Comparison of ENCODE assay signal across 5 fruit fly cellular contexts in the genomic region with DNA sequence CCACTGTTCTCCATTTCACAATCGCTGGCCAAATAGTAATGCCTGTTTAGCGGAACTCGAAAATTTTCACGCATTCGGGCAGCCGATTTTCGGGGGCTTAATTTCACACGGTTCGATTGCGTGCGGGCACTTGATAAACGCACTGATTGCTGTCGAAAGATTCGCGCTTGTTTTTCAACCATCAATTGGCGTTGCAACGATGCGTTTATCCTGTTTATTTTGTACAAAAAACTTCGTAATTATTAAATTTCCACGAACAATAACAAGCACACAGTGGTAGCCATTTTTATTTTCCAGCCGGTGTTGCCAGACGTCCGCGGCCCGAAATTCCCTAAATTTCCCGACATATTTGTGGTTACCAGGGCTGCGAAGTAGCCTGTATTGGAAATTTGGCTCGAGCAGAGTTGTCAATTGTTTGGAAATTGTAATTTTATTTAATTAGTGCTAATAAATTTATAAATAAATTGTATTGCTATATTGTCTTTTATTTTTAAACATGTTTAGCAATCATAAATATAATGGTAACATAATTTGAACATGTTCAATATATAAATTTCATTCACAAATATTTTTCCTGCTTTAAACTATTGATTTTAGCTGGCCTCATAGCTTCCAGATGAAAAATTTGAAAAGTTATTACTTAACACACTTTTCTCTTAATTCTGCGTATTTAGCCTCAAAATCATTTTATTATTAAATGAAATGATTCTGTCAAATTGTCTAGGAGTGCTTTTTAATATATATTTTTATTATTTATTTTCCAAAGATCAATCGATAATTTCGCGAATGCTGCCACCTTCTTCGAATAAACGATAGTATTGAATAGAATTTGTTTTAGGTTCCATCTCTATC.
TF ChIP-seq lines count a peak whose summit lies in the region.

Ncoa6 (minus strand) TSS at position 270 of the 852 bp plus-strand sequence.
cype (plus strand) TSS at position 814 of the 852 bp plus-strand sequence.

- TF ChIP-seq CTCF in whole organism, embryonic (GFP tag; optimal IDR thresholded peaks at IDR 0.05; lab: Kevin White, UChicago), result no peak

TF ChIP-seq in whole organism, adult, 20 proteins besides CTCF, POLR2A, EP300 and RAD21 (continues in another document):
- TF ChIP-seq cnc (optimal IDR thresholded peaks at IDR 0.05; lab: Kevin White, UChicago), result no peak
- TF ChIP-seq Clk (GFP tag; optimal IDR thresholded peaks at IDR 0.05; lab: Kevin White, UChicago), result no peak
- no peak for TF ChIP-seq CG5204 (GFP tag; optimal IDR thresholded peaks at IDR 0.05; lab: Kevin White, UChicago)
- peak; percentile 37 for TF ChIP-seq tj (GFP tag; optimal IDR thresholded peaks at IDR 0.05; lab: Kevin White, UChicago)
- peak; percentile 1 for TF ChIP-seq CG12768 (GFP tag; optimal IDR thresholded peaks at IDR 0.05; lab: Kevin White, UChicago)
- TF ChIP-seq CG1620 (GFP tag; optimal IDR thresholded peaks at IDR 0.05; lab: Kevin White, UChicago), result peak; percentile 40
- peak; percentile 29 for TF ChIP-seq Mnt (GFP tag; optimal IDR thresholded peaks at IDR 0.05; lab: Kevin White, UChicago)
- peak; percentile 80 for TF ChIP-seq CG7101 (tag; optimal IDR thresholded peaks at IDR 0.05; lab: Kevin White, UChicago)
- TF ChIP-seq bab1 (GFP tag; optimal IDR thresholded peaks at IDR 0.05; lab: Kevin White, UChicago), result peak; percentile 4
- peak; percentile 56 for TF ChIP-seq CG7045 (GFP tag; optimal IDR thresholded peaks at IDR 0.05; lab: Kevin White, UChicago)
- peak; percentile 91 for TF ChIP-seq CG14711 (tag; optimal IDR thresholded peaks at IDR 0.05; lab: Kevin White, UChicago)
- no peak for TF ChIP-seq kay (GFP tag; lab: Kevin White, UChicago; ENCODE audit: borderline replicate concordance)
- TF ChIP-seq toe (GFP tag; optimal IDR thresholded peaks at IDR 0.05; lab: Kevin White, UChicago), result peak; percentile 76
- peak; percentile 63 for TF ChIP-seq ovo (GFP tag; optimal IDR thresholded peaks at IDR 0.05; lab: Kevin White, UChicago)
- peak; percentile 14 for TF ChIP-seq cic (GFP tag; optimal IDR thresholded peaks at IDR 0.05; lab: Kevin White, UChicago)
- TF ChIP-seq Hr96 (GFP tag; optimal IDR thresholded peaks at IDR 0.05; lab: Kevin White, UChicago), result peak; percentile 33

TF ChIP-seq in whole organism, embryonic, 481 proteins besides CTCF, POLR2A, EP300 and RAD21 (continues in another document):
- TF ChIP-seq Elba2 (GFP tag; optimal IDR thresholded peaks at IDR 0.05; lab: Kevin White, UChicago), result no peak
- no peak for TF ChIP-seq CG9609 (GFP tag; optimal IDR thresholded peaks at IDR 0.05; lab: Kevin White, UChicago)
- TF ChIP-seq CG12104 (GFP tag; optimal IDR thresholded peaks at IDR 0.05; lab: Kevin White, UChicago), result peak; percentile 60
- TF ChIP-seq HHEX (GFP tag; optimal IDR thresholded peaks at IDR 0.05; lab: Kevin White, UChicago), result no peak
- TF ChIP-seq vvl (GFP tag; IDR thresholded peaks at IDR 0.05; lab: Robert Waterston, UW), result peak; percentile 59
- TF ChIP-seq CG9797 (GFP tag; optimal IDR thresholded peaks at IDR 0.05; lab: Kevin White, UChicago), result peak; percentile 71
- TF ChIP-seq kni (GFP tag; optimal IDR thresholded peaks at IDR 0.05; lab: Kevin White, UChicago), result no peak
- peak; percentile 85 for TF ChIP-seq MESR4 (GFP tag; optimal IDR thresholded peaks at IDR 0.05; lab: Kevin White, UChicago)
- TF ChIP-seq Gug (GFP tag; IDR thresholded peaks at IDR 0.05; lab: Robert Waterston, UW), result no peak; the same call in 3 of the 4 replicates
- TF ChIP-seq D19B (GFP tag; optimal IDR thresholded peaks at IDR 0.05; lab: Kevin White, UChicago), result no peak
- no peak for TF ChIP-seq CG8089 (GFP tag; optimal IDR thresholded peaks at IDR 0.05; lab: Kevin White, UChicago)
- TF ChIP-seq rib (GFP tag; IDR thresholded peaks at IDR 0.05; lab: Robert Waterston, UW), result no peak
- no peak for TF ChIP-seq emc (GFP tag; optimal IDR thresholded peaks at IDR 0.05; lab: Kevin White, UChicago)
- TF ChIP-seq gro (GFP tag; optimal IDR thresholded peaks at IDR 0.05; lab: Kevin White, UChicago), result no peak
- TF ChIP-seq Oaz (GFP tag; IDR thresholded peaks at IDR 0.05; lab: Robert Waterston, UW), result no peak
- TF ChIP-seq CG14860 (GFP tag; IDR thresholded peaks at IDR 0.05; lab: Robert Waterston, UW; ENCODE audit: partially characterized antibody), result peak; percentile 68

TF ChIP-seq in whole organism, prepupa, 60 proteins besides CTCF, POLR2A, EP300 and RAD21 (continues in another document):
- TF ChIP-seq CG11762 (GFP tag; optimal IDR thresholded peaks at IDR 0.05; lab: Kevin White, UChicago; ENCODE audit: insufficient read depth) (peak; percentile 36), dsx (GFP tag; optimal IDR thresholded peaks at IDR 0.05; lab: Kevin White, UChicago; ENCODE audit: poor library complexity, severe bottlenecking) (no peak), pdm3 (GFP tag; optimal IDR thresholded peaks at IDR 0.05; lab: Kevin White, UChicago) (peak; percentile 36), esn (GFP tag; optimal IDR thresholded peaks at IDR 0.05; lab: Kevin White, UChicago) (peak; percentile 28), CG3032 (tag; optimal IDR thresholded peaks at IDR 0.05; lab: Kevin White, UChicago) (peak; percentile 58), CG32006 (GFP tag; optimal IDR thresholded peaks at IDR 0.05; lab: Kevin White, UChicago) (peak; percentile 33), CG3919 (GFP tag; optimal IDR thresholded peaks at IDR 0.05; lab: Kevin White, UChicago) (peak; percentile 50), lz (GFP tag; optimal IDR thresholded peaks at IDR 0.05; lab: Kevin White, UChicago) (no peak), CG16779 (tag; optimal IDR thresholded peaks at IDR 0.05; lab: Kevin White, UChicago) (no peak), Lpt (GFP tag; optimal IDR thresholded peaks at IDR 0.05; lab: Kevin White, UChicago) (no peak), OdsH (GFP tag; optimal IDR thresholded peaks at IDR 0.05; lab: Kevin White, UChicago) (peak; percentile 42), CG6854 (GFP tag; optimal IDR thresholded peaks at IDR 0.05; lab: Kevin White, UChicago) (no peak), Met (GFP tag; optimal IDR thresholded peaks at IDR 0.05; lab: Kevin White, UChicago) (peak; percentile 2), spab (GFP tag; optimal IDR thresholded peaks at IDR 0.05; lab: Kevin White, UChicago) (no peak), Hr4 (GFP tag; optimal IDR thresholded peaks at IDR 0.05; lab: Kevin White, UChicago) (peak; percentile 24), eg (GFP tag; IDR thresholded peaks at IDR 0.05; lab: Robert Waterston, UW) (peak; percentile 42; the same call in 2 of the 3 replicates)

TF ChIP-seq in whole organism, pupa, 21 proteins besides CTCF, POLR2A, EP300 and RAD21 (continues in another document):
- TF ChIP-seq CG15710 (tag; optimal IDR thresholded peaks at IDR 0.05; lab: Kevin White, UChicago) (peak; percentile 46), gl (tag; optimal IDR thresholded peaks at IDR 0.05; lab: Kevin White, UChicago) (no peak), fd96Ca (GFP tag; IDR thresholded peaks at IDR 0.05; lab: Robert Waterston, UW) (peak; percentile 14; the same call in 1 of the 3 replicates), CG14655 (GFP tag; optimal IDR thresholded peaks at IDR 0.05; lab: Kevin White, UChicago) (peak; percentile 26), CG9948 (tag; optimal IDR thresholded peaks at IDR 0.05; lab: Kevin White, UChicago) (peak; percentile 33), EcR (GFP tag; optimal IDR thresholded peaks at IDR 0.05; lab: Kevin White, UChicago) (no peak), CG10348 (GFP tag; IDR thresholded peaks at IDR 0.05; lab: Robert Waterston, UW) (no peak), CG13204 (GFP tag; optimal IDR thresholded peaks at IDR 0.05; lab: Kevin White, UChicago) (no peak), CG32121 (GFP tag; IDR thresholded peaks at IDR 0.05; lab: Robert Waterston, UW) (peak; percentile 43; the same call in 1 of the 2 replicates), CG8301 (tag; optimal IDR thresholded peaks at IDR 0.05; lab: Kevin White, UChicago) (peak; percentile 3), Ets98B (GFP tag; IDR thresholded peaks at IDR 0.05; lab: Robert Waterston, UW) (peak; percentile 21), CG17806 (tag; optimal IDR thresholded peaks at IDR 0.05; lab: Kevin White, UChicago) (peak; percentile 51), Pif1A (GFP tag; optimal IDR thresholded peaks at IDR 0.05; lab: Kevin White, UChicago) (no peak), CG34367 (tag; optimal IDR thresholded peaks at IDR 0.05; lab: Kevin White, UChicago) (peak; percentile 17), D1 (tag; optimal IDR thresholded peaks at IDR 0.05; lab: Kevin White, UChicago) (no peak), rn (GFP tag; IDR thresholded peaks at IDR 0.05; lab: Robert Waterston, UW) (no peak), CG4496 (GFP tag; IDR thresholded peaks at IDR 0.05; lab: Robert Waterston, UW) (peak; percentile 59; the same call in 1 of the 3 replicates), CG8159 (tag; optimal IDR thresholded peaks at IDR 0.05; lab: Kevin White, UChicago) (peak; percentile 52)

TF ChIP-seq in whole organism, wandering third instar larva, 38 proteins besides CTCF, POLR2A, EP300 and RAD21 (continues in another document):
- TF ChIP-seq Hnf4 (GFP tag; optimal IDR thresholded peaks at IDR 0.05; lab: Kevin White, UChicago) (peak; percentile 8), woc (GFP tag; optimal IDR thresholded peaks at IDR 0.05; lab: Kevin White, UChicago) (peak; percentile 6), Myc (optimal IDR thresholded peaks at IDR 0.05; lab: Kevin White, UChicago) (no peak), Vsx2 (GFP tag; optimal IDR thresholded peaks at IDR 0.05; lab: Kevin White, UChicago; ENCODE audit: partially characterized antibody) (no peak), Dif (GFP tag; optimal IDR thresholded peaks at IDR 0.05; lab: Kevin White, UChicago; ENCODE audit: partially characterized antibody) (no peak), N (GFP tag; optimal IDR thresholded peaks at IDR 0.05; lab: Kevin White, UChicago) (no peak), Abd-B (GFP tag; optimal IDR thresholded peaks at IDR 0.05; lab: Kevin White, UChicago) (no peak), Rel (GFP tag; optimal IDR thresholded peaks at IDR 0.05; lab: Kevin White, UChicago) (no peak), Rel (tag; optimal IDR thresholded peaks at IDR 0.05; lab: Kevin White, UChicago) (peak; percentile 64), Sp1 (GFP tag; optimal IDR thresholded peaks at IDR 0.05; lab: Kevin White, UChicago) (peak; percentile 55), rgr (GFP tag; optimal IDR thresholded peaks at IDR 0.05; lab: Kevin White, UChicago) (peak; percentile 25), CrebA (GFP tag; optimal IDR thresholded peaks at IDR 0.05; lab: Kevin White, UChicago; ENCODE audit: borderline replicate concordance) (no peak), fru (GFP tag; optimal IDR thresholded peaks at IDR 0.05; lab: Kevin White, UChicago) (no peak), dsf (GFP tag; optimal IDR thresholded peaks at IDR 0.05; lab: Kevin White, UChicago; ENCODE audit: borderline replicate concordance) (no peak), foxo (GFP tag; optimal IDR thresholded peaks at IDR 0.05; lab: Kevin White, UChicago) (peak in 1 of 2 experiments; percentile 56), HLH106 (tag; optimal IDR thresholded peaks at IDR 0.05; lab: Kevin White, UChicago) (peak; percentile 73), Dfd (GFP tag; optimal IDR thresholded peaks at IDR 0.05; lab: Kevin White, UChicago) (no peak), Hr83 (GFP tag; optimal IDR thresholded peaks at IDR 0.05; lab: Kevin White, UChicago; ENCODE audit: poor library complexity, severe bottlenecking) (peak; percentile 72), pan (optimal IDR thresholded peaks at IDR 0.05; lab: Kevin White, UChicago) (no peak), ey (GFP tag; optimal IDR thresholded peaks at IDR 0.05; lab: Kevin White, UChicago) (peak; percentile 24)
